Worm (Caenorhabditis elegans): Measurements from ENCODE around the gene ZK863.1.
A peak's percentile ranks its signal among the peaks of the same experiment; 100 is the strongest.

The ZK863.1 gene

DNA sequence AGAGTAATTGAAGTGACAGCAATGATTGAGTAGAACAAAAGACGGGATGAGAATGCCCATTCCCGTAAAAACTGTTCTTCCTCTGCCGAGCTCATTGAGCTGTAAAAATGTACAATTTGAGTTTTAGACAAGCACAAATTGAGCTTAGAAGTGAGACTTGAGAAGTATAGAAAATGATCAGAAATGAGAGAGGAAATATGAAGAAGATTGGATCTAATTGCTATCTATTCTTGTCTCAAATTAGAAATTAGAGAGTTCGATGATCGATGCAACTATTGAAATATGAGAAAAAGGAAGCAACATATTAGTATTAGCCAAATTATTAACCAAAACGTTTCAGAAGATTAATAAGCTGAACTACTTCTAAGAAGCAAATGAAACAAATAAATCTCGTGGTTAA is at the start of gene ZK863.1:
ZK863.1 (minus strand) TSS at position 101 of the 400 bp plus-strand sequence.
- TF ChIP-seq dao-5 (tag; optimal IDR thresholded peaks at IDR 0.05) (no peak), him-1 (tag; optimal IDR thresholded peaks at IDR 0.05) (no peak), W03F9.2 (tag; optimal IDR thresholded peaks at IDR 0.05) (no peak)

DNA sequence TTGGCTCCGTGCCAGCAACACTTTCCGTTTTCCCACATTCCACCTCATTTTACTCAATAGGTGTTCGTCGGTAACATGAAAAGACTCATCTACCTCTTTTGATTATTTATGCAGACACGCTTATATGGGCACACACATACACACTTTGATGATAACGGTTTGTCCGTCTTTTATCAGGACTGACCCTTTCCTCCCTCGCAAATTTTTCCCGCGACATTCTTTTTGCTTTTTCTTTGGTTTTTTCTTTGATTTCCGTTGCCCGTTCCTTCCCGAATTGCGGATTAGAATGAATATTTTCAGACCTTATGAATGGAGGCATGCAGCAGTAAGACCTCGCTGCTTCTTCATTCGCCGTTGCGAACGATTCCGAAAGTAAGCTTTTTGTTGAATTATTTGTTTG is 43.0 kb upstream of the ZK863.1 start, which contains the start of gene vab-8:
vab-8 (plus strand) TSS at position 301 of the 400 bp plus-strand sequence.
- TF ChIP-seq him-1 (tag; optimal IDR thresholded peaks at IDR 0.05) (no peak), W03F9.2 (tag; optimal IDR thresholded peaks at IDR 0.05) (no peak), dao-5 (tag; optimal IDR thresholded peaks at IDR 0.05) (no peak)

DNA sequence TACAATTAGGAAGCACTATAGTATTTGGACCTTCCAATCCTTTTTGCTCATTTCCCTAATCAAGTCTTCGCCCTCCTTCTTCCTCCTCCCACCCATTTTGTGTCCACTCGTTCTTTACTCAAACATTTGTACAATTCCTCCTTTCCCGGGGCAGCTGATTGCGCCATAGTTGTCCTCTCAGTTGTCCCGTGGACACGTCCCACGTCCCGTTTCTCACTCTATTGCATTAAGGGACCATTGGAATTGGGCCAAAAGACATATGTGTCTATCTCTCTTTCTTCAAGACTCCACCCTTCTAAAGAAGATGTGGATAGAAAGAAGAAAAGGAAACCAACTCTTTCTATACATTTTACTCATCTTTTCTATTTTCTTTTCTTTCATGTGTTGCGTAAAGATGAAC is 41.1 kb upstream of the ZK863.1 start:
- TF ChIP-seq dao-5 (tag; optimal IDR thresholded peaks at IDR 0.05) (no peak), him-1 (tag; optimal IDR thresholded peaks at IDR 0.05) (no peak), W03F9.2 (tag; optimal IDR thresholded peaks at IDR 0.05) (no peak)

DNA sequence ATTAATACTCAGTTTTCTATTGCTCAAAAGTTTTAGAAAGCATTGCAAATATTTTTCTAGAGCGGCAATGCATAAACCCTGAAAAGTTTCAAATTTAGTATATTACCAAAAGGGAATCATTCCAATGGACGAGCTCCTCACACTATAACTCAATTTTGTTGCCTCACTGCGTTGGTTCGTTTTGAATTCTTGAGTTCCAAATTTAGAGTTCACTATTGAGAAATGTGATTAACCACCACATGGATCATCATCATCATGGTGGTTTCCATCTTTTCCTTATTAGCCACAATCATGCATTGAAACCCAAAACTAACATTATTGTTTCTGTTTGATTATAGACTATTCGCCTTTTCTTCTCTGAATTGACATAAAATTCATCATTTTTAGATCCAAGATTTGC is 39.9 kb upstream of the ZK863.1 start:
- no peak for TF ChIP-seq dao-5 (tag; optimal IDR thresholded peaks at IDR 0.05)
- TF ChIP-seq him-1 (tag; optimal IDR thresholded peaks at IDR 0.05), result no peak
- no peak for TF ChIP-seq W03F9.2 (tag; optimal IDR thresholded peaks at IDR 0.05)

DNA sequence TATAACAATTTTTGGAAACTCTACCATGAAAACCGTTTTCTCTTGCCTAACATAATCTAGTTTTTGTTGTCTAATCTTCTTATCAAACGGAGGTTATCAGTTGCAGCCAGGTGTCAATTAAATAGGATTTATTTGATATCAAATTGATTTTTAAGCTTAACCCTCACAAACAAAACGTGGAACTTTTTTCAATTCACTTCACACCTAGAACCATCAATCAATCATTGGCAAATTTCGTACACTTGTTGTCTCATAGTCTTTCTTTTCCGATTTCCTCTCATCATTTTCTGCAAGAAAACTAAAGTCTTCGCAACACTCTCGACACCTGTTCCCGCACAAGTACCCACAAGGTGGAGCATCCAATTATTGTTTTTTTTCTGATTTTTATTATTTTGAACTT is 38.7 kb upstream of the ZK863.1 start:
- TF ChIP-seq him-1 (tag; optimal IDR thresholded peaks at IDR 0.05), result no peak
- no peak for TF ChIP-seq dao-5 (tag; optimal IDR thresholded peaks at IDR 0.05)
- no peak for TF ChIP-seq W03F9.2 (tag; optimal IDR thresholded peaks at IDR 0.05)

DNA sequence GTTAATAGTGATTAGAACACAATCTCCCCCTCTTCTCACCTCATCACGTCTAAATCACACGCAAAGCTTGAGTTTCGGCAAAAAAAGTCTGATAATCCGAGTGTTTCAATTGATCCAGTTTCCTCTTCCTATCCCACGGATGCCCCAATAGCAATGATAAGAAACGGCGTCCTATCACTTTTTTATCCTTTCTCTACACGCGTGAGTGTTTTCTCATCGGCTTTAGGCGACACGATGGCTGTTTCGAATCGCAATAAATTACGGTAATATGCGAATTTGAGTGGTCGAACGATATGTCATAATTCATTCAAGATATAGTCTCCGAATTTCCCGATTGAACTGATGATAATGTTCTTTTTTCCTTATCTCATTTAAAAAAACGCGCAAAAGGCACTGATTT is 29.5 kb upstream of the ZK863.1 start:
- TF ChIP-seq dao-5 (tag; optimal IDR thresholded peaks at IDR 0.05) (no peak), W03F9.2 (tag; optimal IDR thresholded peaks at IDR 0.05) (no peak), him-1 (tag; optimal IDR thresholded peaks at IDR 0.05) (no peak)

DNA sequence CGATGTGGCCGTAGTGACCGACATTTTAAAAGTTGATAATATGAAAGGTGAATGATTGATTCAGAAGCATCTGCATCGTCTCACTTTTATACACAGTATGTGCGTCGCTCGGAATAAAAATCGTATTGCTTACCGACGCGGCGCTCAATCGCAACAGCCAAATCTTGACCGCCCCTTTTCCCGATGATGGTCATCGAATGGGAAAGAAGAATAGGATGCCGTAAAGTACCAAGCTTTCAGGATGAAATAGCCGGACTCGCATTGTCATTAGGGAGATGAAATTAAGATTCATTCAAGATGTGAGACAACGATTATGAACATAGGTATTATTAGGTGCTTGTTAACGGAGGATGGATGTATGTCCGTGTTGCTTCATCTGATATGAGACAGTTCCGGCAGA is 28.5 kb upstream of the ZK863.1 start, which contains the start of gene lon-3:
lon-3 (minus strand) TSS at position 101 of the 400 bp plus-strand sequence.
- TF ChIP-seq dao-5 (tag; optimal IDR thresholded peaks at IDR 0.05) (no peak), W03F9.2 (tag; optimal IDR thresholded peaks at IDR 0.05) (no peak), him-1 (tag; optimal IDR thresholded peaks at IDR 0.05) (no peak)

DNA sequence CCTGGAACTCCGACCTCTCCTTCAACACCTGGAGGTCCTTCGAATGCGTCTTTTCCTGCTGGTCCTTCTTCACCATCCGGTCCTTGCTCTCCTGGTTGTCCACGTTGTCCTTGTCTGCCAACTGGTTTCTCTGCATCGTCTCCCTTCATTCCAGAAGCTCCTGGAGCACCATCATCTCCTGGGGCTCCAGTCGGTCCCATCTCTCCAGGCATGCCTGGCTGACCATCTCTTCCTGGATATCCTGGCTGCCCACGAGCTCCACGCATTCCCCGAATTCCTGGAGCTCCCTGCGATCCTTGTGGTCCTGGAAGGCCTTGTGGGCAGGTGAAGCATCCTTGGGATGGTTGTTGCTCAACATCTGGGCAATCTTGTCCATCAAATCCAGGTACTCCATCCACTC is 27.7 kb upstream of the ZK863.1 start:
- TF ChIP-seq W03F9.2 (tag; optimal IDR thresholded peaks at IDR 0.05) (no peak), him-1 (tag; optimal IDR thresholded peaks at IDR 0.05) (no peak), dao-5 (tag; optimal IDR thresholded peaks at IDR 0.05) (no peak)

DNA sequence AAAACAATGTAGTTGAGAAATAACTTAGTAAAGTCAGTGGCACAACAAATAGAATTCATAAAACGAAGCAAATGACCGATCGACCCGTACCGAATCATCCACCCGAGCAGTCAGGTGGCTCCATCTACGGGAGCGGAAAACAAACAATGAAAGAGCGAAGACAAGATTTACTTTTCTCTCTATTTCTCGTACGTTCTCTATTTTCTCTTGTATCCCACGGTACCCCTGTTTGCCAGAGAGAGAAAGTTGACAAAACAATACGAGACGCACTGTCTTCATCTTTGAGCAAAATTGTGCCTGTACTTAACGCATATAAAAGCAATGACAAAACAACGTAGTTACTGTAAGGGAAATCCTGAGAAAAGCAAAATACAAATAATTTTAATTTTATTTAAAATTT is 26.6 kb upstream of the ZK863.1 start:
- TF ChIP-seq dao-5 (tag; optimal IDR thresholded peaks at IDR 0.05) (no peak), him-1 (tag; optimal IDR thresholded peaks at IDR 0.05) (no peak), W03F9.2 (tag; optimal IDR thresholded peaks at IDR 0.05) (no peak)

DNA sequence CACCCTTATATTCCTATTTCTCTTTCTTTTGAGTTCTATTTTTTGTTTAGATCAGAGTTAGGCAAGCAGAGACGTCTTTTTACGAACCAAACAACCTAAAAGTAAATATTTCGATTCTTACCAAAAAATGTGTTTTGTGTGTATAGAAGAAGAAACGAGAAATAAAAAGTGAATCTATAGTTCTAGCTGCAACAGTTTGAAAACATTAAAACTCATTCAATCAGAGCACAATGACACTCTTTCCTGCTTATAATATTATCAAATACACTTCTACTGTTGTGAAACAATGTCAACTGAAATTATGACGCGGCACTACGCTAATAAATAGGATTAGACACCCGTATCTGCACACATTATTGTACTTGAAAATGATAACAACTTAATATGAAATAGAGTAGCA is 25.8 kb upstream of the ZK863.1 start, which contains the start of gene ZK836.3:
ZK836.3 (minus strand) TSS at position 101 of the 400 bp plus-strand sequence.
- TF ChIP-seq him-1 (tag; optimal IDR thresholded peaks at IDR 0.05) (no peak), dao-5 (tag; optimal IDR thresholded peaks at IDR 0.05) (no peak), W03F9.2 (tag; optimal IDR thresholded peaks at IDR 0.05) (no peak)

DNA sequence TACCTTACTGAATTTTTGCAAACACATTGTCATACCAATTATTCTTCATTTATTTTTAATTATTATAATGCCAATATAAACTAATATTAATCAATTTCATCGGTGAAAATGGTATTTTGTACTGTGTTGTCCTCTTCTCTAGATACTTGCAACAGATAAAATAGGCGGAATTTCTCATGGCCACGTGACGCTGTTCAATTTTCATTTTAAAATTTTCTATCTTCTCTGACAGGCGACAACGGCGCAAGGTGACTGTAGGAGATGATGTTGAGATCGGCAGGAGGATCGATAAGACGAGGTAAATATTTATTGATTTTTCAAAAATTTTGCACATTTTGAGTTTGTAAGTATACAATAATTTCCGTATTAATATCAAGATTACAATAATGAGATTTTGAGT is 24.3 kb upstream of the ZK863.1 start, which contains the start of gene ogdh-2:
ogdh-2 (plus strand) TSS at position 233 of the 400 bp plus-strand sequence.
- no peak for TF ChIP-seq W03F9.2 (tag; optimal IDR thresholded peaks at IDR 0.05)
- no peak for TF ChIP-seq dao-5 (tag; optimal IDR thresholded peaks at IDR 0.05)
- TF ChIP-seq him-1 (tag; optimal IDR thresholded peaks at IDR 0.05), result no peak

DNA sequence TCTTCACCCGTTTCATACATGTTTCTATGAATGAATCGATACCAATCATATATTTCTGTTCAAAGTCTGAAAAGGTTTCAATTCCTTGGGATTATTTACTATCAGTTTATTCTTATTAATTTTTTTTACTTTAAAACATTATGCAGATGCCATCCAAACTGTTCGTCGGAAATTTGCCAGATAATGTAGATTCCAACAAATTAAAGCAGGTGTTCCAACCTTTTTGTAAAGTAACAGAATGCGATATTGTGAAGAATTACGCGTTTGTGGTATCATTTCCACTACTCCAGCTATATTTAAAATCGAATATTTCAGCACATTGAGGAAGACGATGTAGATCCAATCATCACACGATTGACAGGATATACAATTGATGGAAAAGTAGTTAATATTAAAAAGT is 22.1 kb upstream of the ZK863.1 start, which contains the start of gene rnp-1:
rnp-1 (plus strand) TSS at position 145 of the 400 bp plus-strand sequence.
- no peak for TF ChIP-seq W03F9.2 (tag; optimal IDR thresholded peaks at IDR 0.05)
- TF ChIP-seq him-1 (tag; optimal IDR thresholded peaks at IDR 0.05), result no peak
- TF ChIP-seq dao-5 (tag; optimal IDR thresholded peaks at IDR 0.05), result no peak

DNA sequence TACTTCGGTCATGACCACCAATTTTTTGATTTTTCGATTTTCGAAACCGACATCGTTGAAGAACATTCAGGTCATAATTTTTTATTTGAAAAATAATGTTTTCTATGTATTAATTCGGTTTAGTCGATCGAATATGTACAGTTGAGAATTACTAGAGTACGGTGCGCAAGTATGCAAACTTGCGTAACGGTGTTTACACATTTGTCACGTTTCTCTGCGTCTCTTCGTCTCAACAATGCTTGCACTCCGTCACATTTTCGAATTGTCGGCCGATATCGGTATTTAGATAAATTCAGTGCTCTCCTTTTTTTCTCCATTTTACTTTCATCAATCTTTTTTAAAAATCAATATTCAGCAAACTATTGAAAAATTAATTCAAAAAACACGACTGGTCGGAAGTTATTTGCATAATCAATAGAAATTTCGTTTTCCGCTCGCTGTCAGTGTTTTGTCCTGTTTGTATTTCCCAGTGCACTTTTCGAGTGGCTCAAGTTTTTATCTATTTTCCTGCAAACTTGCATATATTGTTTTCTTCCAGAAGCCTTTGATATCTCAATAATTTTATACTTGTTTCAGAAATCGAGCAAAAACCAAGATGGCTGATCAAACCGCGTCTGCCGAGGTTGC is 21.0 kb upstream of the ZK863.1 start, which contains the start of gene dpy-30:
dpy-30 (plus strand) TSS at position 577 of the 627 bp plus-strand sequence.
- peak; percentile 56 for TF ChIP-seq W03F9.2 (tag; optimal IDR thresholded peaks at IDR 0.05)
- TF ChIP-seq him-1 (tag; optimal IDR thresholded peaks at IDR 0.05), result no peak

DNA sequence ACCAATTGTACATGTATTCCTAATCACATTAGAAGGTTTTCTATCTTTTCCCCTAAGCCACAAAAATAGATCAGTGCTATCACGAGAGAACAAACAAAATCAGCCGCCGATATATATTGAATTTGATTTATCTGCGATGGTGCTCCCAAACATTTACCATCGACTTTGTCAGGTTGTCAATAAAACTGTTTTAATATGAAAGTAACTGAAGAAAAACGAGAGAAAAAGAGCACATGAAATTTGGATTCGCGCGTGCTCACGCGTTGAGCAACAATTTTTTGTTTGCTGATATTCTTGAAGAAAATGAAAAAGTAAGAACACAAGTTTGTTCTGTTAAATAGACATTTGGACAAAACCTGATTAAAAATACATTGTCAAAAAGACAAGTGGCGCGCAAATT is 18.8 kb upstream of the ZK863.1 start:
- TF ChIP-seq dao-5 (tag; optimal IDR thresholded peaks at IDR 0.05) (no peak), W03F9.2 (tag; optimal IDR thresholded peaks at IDR 0.05) (no peak), him-1 (tag; optimal IDR thresholded peaks at IDR 0.05) (no peak)

DNA sequence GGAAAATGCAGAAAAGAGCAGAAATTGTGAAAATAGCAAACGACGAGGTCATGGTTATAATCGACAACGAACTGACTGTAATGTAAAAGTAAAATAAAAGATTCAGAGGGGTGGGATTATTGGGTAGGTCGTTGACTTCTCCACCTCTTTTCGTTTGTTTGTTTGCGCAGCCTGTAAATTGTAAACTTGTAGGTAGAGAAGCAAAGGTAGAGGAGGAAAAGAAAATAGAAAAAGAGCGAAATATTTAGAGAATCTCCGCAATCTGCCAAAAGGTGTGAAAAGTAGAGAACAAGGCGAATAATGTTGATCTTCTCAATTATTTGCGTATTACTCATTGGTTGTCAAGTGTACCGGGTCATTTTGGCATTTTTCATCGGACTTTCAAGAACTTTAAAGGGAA is 17.3 kb upstream of the ZK863.1 start, which contains the start of gene ZK863.8:
ZK863.8 (minus strand) TSS at position 173 of the 400 bp plus-strand sequence.
- no peak for TF ChIP-seq W03F9.2 (tag; optimal IDR thresholded peaks at IDR 0.05)
- no peak for TF ChIP-seq dao-5 (tag; optimal IDR thresholded peaks at IDR 0.05)
- TF ChIP-seq him-1 (tag; optimal IDR thresholded peaks at IDR 0.05), result no peak

Measured in whole organism, L4/young adult.